Worm (Caenorhabditis elegans): ENCODE results near the gene glrx-22.

- no peak for TF ChIP-seq pha-4 (tag; optimal IDR thresholded peaks at IDR 0.05)
- TF ChIP-seq ceh-39 (tag; optimal IDR thresholded peaks at IDR 0.05), result no peak
- TF ChIP-seq nhr-28 (tag; optimal IDR thresholded peaks at IDR 0.05), result no peak
- no peak for TF ChIP-seq flh-1 (GFP tag; optimal IDR thresholded peaks at IDR 0.05)
- TF ChIP-seq snpc-4 (tag; optimal IDR thresholded peaks at IDR 0.05), result no peak
- no peak for TF ChIP-seq lsy-2 (tag; optimal IDR thresholded peaks at IDR 0.05)
- TF ChIP-seq nhr-76 (tag; optimal IDR thresholded peaks at IDR 0.05), result no peak
- no peak for TF ChIP-seq ham-2 (GFP tag; optimal IDR thresholded peaks at IDR 0.05)
- no peak for TF ChIP-seq nhr-12 (tag; optimal IDR thresholded peaks at IDR 0.05)
- TF ChIP-seq elt-3 (tag; optimal IDR thresholded peaks at IDR 0.05), result no peak
Measured at ce11 chrIV:8152145-8152544, 48.9 kb downstream of the glrx-22 start, which contains the start of gene faah-2.

Measured in whole organism, mixed stage, embryonic.